Worm (Caenorhabditis elegans) whole organism, young adult: Measurements from ENCODE around the gene ech-8.

Experiments
- F22D6.2 ChIP-seq: sonication (generic microtip); optimal IDR thresholded peaks from 2 replicates; lab custom pipeline; 2016; ENCODE audit warnings: mild to moderate bottlenecking, missing genetic modification characterization, missing compliant biosample characterization
- Y95B8A.8 ChIP-seq: fragments of 200-800 bp; sonication (Bioruptor generic); IDR thresholded peaks from 2 replicates; pipeline ENCODE4 v1.3.6; 2022; ENCODE audit warnings: missing genetic modification reagents, missing genetic modification characterization, missing compliant biosample characterization
- ceh-79 ChIP-seq: sonication (generic microtip); optimal IDR thresholded peaks from 2 replicates; lab custom pipeline; 2017; ENCODE audit warnings: mild to moderate bottlenecking, missing genetic modification characterization, missing compliant biosample characterization
- ceh-91 ChIP-seq: fragments of 200-800 bp; sonication (Bioruptor generic); IDR thresholded peaks from 2 replicates; pipeline ENCODE4 v1.3.6; 2022; ENCODE audit warnings: missing genetic modification reagents, missing genetic modification characterization, missing compliant biosample characterization
- hlh-12 ChIP-seq: sonication (generic microtip); optimal IDR thresholded peaks from 2 replicates; lab custom pipeline; 2016; ENCODE audit warnings: missing genetic modification characterization, missing compliant biosample characterization
- let-526 ChIP-seq: fragments of 200-800 bp; sonication (Bioruptor generic); IDR thresholded peaks from 2 replicates; pipeline ENCODE4 v1.3.6; 2022; ENCODE audit warnings: missing genetic modification reagents, missing genetic modification characterization, missing compliant biosample characterization
- nfya-1 ChIP-seq: sonication (generic microtip); optimal IDR thresholded peaks from 2 replicates; lab custom pipeline; 2017; ENCODE audit warnings: antibody characterized with exemption, missing compliant biosample characterization, missing genetic modification characterization, borderline replicate concordance; ENCODE audit not compliant: insufficient read depth
- repo-1 ChIP-seq: sonication (generic microtip); optimal IDR thresholded peaks from 2 replicates; lab custom pipeline; 2017; ENCODE audit warnings: mild to moderate bottlenecking, missing genetic modification characterization, missing compliant biosample characterization
- tbp1 ChIP-seq: fragments of 200-800 bp; sonication (Bioruptor generic); optimal IDR thresholded peaks from 2 replicates; lab custom pipeline; 2018; ENCODE audit warnings: mild to moderate bottlenecking, missing genetic modification characterization, missing compliant biosample characterization
- zfh-2 ChIP-seq: fragments of 200-800 bp; sonication (Bioruptor generic); conservative IDR thresholded peaks from 2 replicates; pipeline ENCODE4 v1.3.6; 2022; ENCODE audit warnings: missing genetic modification reagents, missing genetic modification characterization, missing compliant biosample characterization
- ztf-3 ChIP-seq: fragments of 200-800 bp; sonication (Bioruptor generic); optimal IDR thresholded peaks from 2 replicates; lab custom pipeline; 2018; ENCODE audit warnings: mild to moderate bottlenecking, missing genetic modification characterization, missing compliant biosample characterization

DNA sequence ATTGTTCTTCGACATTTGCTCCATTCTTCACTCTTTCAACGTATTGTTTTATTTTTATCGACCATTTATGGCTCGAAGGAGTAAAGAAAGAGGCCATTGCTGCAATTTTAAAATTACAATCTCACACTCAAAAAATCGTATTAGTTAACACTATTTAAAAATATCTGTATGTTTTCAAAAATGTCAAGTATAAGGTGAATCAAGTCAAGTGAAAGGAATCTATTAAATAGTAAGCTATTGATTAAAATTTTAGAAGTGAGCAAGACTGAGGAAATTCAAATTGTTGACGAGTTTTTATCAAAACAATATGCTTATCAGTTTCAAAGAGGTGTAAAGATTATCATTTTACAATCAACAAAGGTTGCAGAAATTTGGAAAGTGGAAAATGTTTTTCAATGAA is 6.5 kb downstream of the ech-8 start, which contains the start of gene F01G10.4:
- TF ChIP-seq F22D6.2 (no peak), zfh-2 (no peak), ceh-91 (GFP tag; lab: Robert Waterston, UW) (no peak), ztf-3 (GFP tag; lab: Kevin White, UChicago) (no peak), let-526 (GFP tag; lab: Robert Waterston, UW) (no peak), repo-1 (tag; lab: Kevin White, UChicago) (no peak), nfya-1 (tag; lab: Kevin White, UChicago) (no peak), tbp1 (GFP tag; lab: Kevin White, UChicago) (no peak), hlh-12 (tag; lab: Kevin White, UChicago) (no peak), ceh-79 (tag; lab: Kevin White, UChicago) (no peak), Y95B8A.8 (no peak)
